Worm (Caenorhabditis elegans) whole organism, late embryonic: Measurements from ENCODE around the gene T19D12.10.

Experiments
- K02D7.2 ChIP-seq: sonication (generic microtip); optimal IDR thresholded peaks from 2 replicates; lab custom pipeline; 2017; ENCODE audit warnings: mild to moderate bottlenecking, missing genetic modification characterization, missing compliant biosample characterization
- K09A11.1 ChIP-seq: sonication (generic microtip); optimal IDR thresholded peaks from 2 replicates; lab custom pipeline; 2017; ENCODE audit warnings: antibody characterized with exemption, mild to moderate bottlenecking, missing genetic modification characterization, missing compliant biosample characterization; ENCODE audit not compliant: insufficient read depth
- T23F11.4 ChIP-seq: fragments of 200-800 bp; sonication (Bioruptor generic); optimal IDR thresholded peaks from 2 replicates; lab custom pipeline; 2018; ENCODE audit warnings: mild to moderate bottlenecking, missing genetic modification characterization, missing compliant biosample characterization
- Y22D7AL.16 ChIP-seq: sonication (generic microtip); optimal IDR thresholded peaks from 2 replicates; lab custom pipeline; 2016; ENCODE audit warnings: missing genetic modification characterization, missing compliant biosample characterization
- ceh-14 ChIP-seq: sonication (generic microtip); optimal IDR thresholded peaks from 2 replicates; lab custom pipeline; 2016; ENCODE audit warnings: missing genotype, missing genetic modification characterization, missing compliant biosample characterization
- ceh-19 ChIP-seq: fragments of 200-800 bp; sonication (Bioruptor generic); optimal IDR thresholded peaks from 2 replicates; lab custom pipeline; 2018; ENCODE audit warnings: mild to moderate bottlenecking, missing genetic modification characterization, missing compliant biosample characterization
- ceh-22 ChIP-seq: sonication (generic microtip); optimal IDR thresholded peaks from 2 replicates; lab custom pipeline; 2017; ENCODE audit warnings: missing biosample characterization, missing genetic modification characterization
- ceh-24 ChIP-seq: sonication (generic microtip); optimal IDR thresholded peaks from 2 replicates; lab custom pipeline; 2016; ENCODE audit warnings: mild to moderate bottlenecking, missing genetic modification characterization, missing compliant biosample characterization
- ceh-31 ChIP-seq: sonication (generic microtip); optimal IDR thresholded peaks from 2 replicates; lab custom pipeline; 2016; ENCODE audit warnings: missing genetic modification characterization, missing compliant biosample characterization
- ceh-34 ChIP-seq: sonication (generic microtip); optimal IDR thresholded peaks from 2 replicates; lab custom pipeline; 2016; ENCODE audit warnings: mild to moderate bottlenecking, missing genetic modification characterization, missing compliant biosample characterization
- ceh-48 ChIP-seq: sonication (generic microtip); optimal IDR thresholded peaks from 2 replicates; lab custom pipeline; 2016; ENCODE audit warnings: missing genetic modification characterization, inconsistent platforms, missing compliant biosample characterization
- elt-2 ChIP-seq: sonication (generic microtip); optimal IDR thresholded peaks from 2 replicates; lab custom pipeline; 2016; ENCODE audit warnings: missing genetic modification reagents, missing genetic modification characterization, missing compliant biosample characterization
- elt-4 ChIP-seq: sonication (generic microtip); optimal IDR thresholded peaks from 2 replicates; lab custom pipeline; 2016; ENCODE audit warnings: missing genetic modification characterization, missing compliant biosample characterization
- ets-4 ChIP-seq: sonication (generic microtip); optimal IDR thresholded peaks from 2 replicates; lab custom pipeline; 2016; ENCODE audit warnings: missing genetic modification characterization, missing compliant biosample characterization
- eyg-1 ChIP-seq: sonication (generic microtip); optimal IDR thresholded peaks from 2 replicates; lab custom pipeline; 2016; ENCODE audit warnings: missing genotype, missing genetic modification characterization, missing compliant biosample characterization
- fax-1 ChIP-seq: sonication (generic microtip); optimal IDR thresholded peaks from 2 replicates; lab custom pipeline; 2016; ENCODE audit warnings: missing genotype, missing genetic modification characterization, missing compliant biosample characterization
- fkh-10 ChIP-seq: fragments of 150-350 bp; optimal IDR thresholded peaks from 2 replicates; lab custom pipeline; 2014; ENCODE audit warnings: missing biosample characterization, missing genetic modification reagents, missing genetic modification characterization
- fkh-6 ChIP-seq: sonication (generic microtip); optimal IDR thresholded peaks from 2 replicates; lab custom pipeline; 2016; ENCODE audit warnings: missing genetic modification characterization, missing compliant biosample characterization
- gmeb-2 ChIP-seq: sonication (generic microtip); optimal IDR thresholded peaks from 2 replicates; lab custom pipeline; 2016; ENCODE audit warnings: missing genetic modification characterization, inconsistent platforms, missing compliant biosample characterization
- hlh-13 ChIP-seq: fragments of 200-800 bp; sonication (Bioruptor generic); optimal IDR thresholded peaks from 2 replicates; lab custom pipeline; 2018; ENCODE audit warnings: mild to moderate bottlenecking, missing genetic modification characterization, missing compliant biosample characterization
- hlh-30 ChIP-seq: sonication (generic microtip); optimal IDR thresholded peaks from 2 replicates; lab custom pipeline; 2017; ENCODE audit warnings: antibody characterized with exemption, missing genetic modification characterization, missing compliant biosample characterization; ENCODE audit not compliant: insufficient read depth
- hlh-6 ChIP-seq: sonication (generic microtip); optimal IDR thresholded peaks from 2 replicates; lab custom pipeline; 2016; ENCODE audit warnings: missing genotype, missing genetic modification characterization, missing compliant biosample characterization
- hlh-8 ChIP-seq: sonication (generic microtip); optimal IDR thresholded peaks from 2 replicates; lab custom pipeline; 2016; ENCODE audit warnings: missing genotype, missing genetic modification characterization, missing compliant biosample characterization
- mec-3 ChIP-seq: sonication (generic microtip); optimal IDR thresholded peaks from 2 replicates; lab custom pipeline; 2016; ENCODE audit warnings: borderline replicate concordance, missing genetic modification characterization, missing compliant biosample characterization
- nfya-1 ChIP-seq: sonication (generic microtip); optimal IDR thresholded peaks from 2 replicates; lab custom pipeline; 2017; ENCODE audit warnings: missing genetic modification characterization, mild to moderate bottlenecking, missing compliant biosample characterization, antibody characterized with exemption, moderate library complexity
- nhr-11 ChIP-seq: fragments of 150-350 bp; optimal IDR thresholded peaks from 2 replicates; lab custom pipeline; 2014; ENCODE audit warnings: missing biosample characterization, missing genetic modification characterization
- nhr-232 ChIP-seq: sonication (generic microtip); optimal IDR thresholded peaks from 2 replicates; lab custom pipeline; 2016; ENCODE audit warnings: missing genetic modification characterization, missing compliant biosample characterization
- pax-1 ChIP-seq: fragments of 150-350 bp; optimal IDR thresholded peaks from 2 replicates; lab custom pipeline; 2014; ENCODE audit warnings: missing biosample characterization, missing genetic modification characterization
- pqm-1 ChIP-seq: sonication (generic microtip); optimal IDR thresholded peaks from 2 replicates; lab custom pipeline; 2016; ENCODE audit warnings: missing genetic modification characterization, missing compliant biosample characterization
- pros-1 ChIP-seq: fragments of 150-350 bp; optimal IDR thresholded peaks from 2 replicates; lab custom pipeline; 2014; ENCODE audit warnings: missing biosample characterization, missing genetic modification reagents, missing genetic modification characterization
- ref-2 ChIP-seq: sonication (generic microtip); optimal IDR thresholded peaks from 2 replicates; lab custom pipeline; 2016; ENCODE audit warnings: missing genetic modification characterization, missing compliant biosample characterization
- rnt-1 ChIP-seq: sonication (generic microtip); optimal IDR thresholded peaks from 2 replicates; lab custom pipeline; 2016; ENCODE audit warnings: missing genetic modification characterization, missing compliant biosample characterization
- sdc-2 ChIP-seq: sonication (generic microtip); optimal IDR thresholded peaks from 2 replicates; lab custom pipeline; 2016; ENCODE audit warnings: missing genotype, missing genetic modification characterization, missing compliant biosample characterization
- sox-4 ChIP-seq: sonication (generic microtip); optimal IDR thresholded peaks from 2 replicates; lab custom pipeline; 2017; ENCODE audit warnings: mild to moderate bottlenecking, missing genetic modification characterization, inconsistent platforms, missing compliant biosample characterization
- tbx-7 ChIP-seq: sonication (generic microtip); optimal IDR thresholded peaks from 2 replicates; lab custom pipeline; 2016; ENCODE audit warnings: missing genotype, missing genetic modification characterization, missing compliant biosample characterization
- unc-3 ChIP-seq, 2 experiments: fragments of 200-800 bp in 1 of 2; sonication (Bioruptor generic) in 1 of 2; sonication (generic microtip) in 1 of 2; conservative IDR thresholded peaks in 1 of 2; optimal IDR thresholded peaks in 1 of 2; 2 replicates each; pipeline versions ENCODE4 v1.3.6 to Lab custom; 2016 to 2022; ENCODE audit warnings: missing compliant biosample characterization in 2 of 2, missing genetic modification characterization in 2 of 2, missing genetic modification reagents in 1 of 2
- unc-55 ChIP-seq: sonication (generic microtip); optimal IDR thresholded peaks from 2 replicates; lab custom pipeline; 2017; ENCODE audit warnings: missing biosample characterization, missing genetic modification reagents, missing genetic modification characterization
- zip-5 ChIP-seq: sonication (generic microtip); optimal IDR thresholded peaks from 2 replicates; lab custom pipeline; 2016; ENCODE audit warnings: missing genetic modification characterization, missing compliant biosample characterization
- ztf-16 ChIP-seq: sonication (generic microtip); optimal IDR thresholded peaks from 2 replicates; lab custom pipeline; 2017; ENCODE audit warnings: missing genetic modification characterization, missing compliant biosample characterization

T19D12.10 gene

DNA sequence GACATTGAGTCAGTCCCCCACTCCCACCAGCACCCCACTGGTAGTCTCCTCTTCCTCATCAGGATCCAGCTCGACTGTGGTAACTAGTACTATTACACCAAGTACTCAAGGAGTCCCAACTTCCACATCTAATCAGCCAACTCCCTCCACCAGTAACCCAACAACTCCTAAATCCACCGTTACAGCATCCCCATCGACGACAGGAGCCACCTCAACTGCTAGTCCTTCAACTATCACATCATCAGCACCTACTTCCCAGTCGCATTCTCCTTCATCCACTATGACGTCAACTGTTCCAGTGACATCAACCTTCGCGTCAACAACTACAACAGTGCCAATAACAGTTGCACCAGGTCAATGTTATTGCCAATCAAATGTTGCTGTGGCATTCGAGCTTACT is 9.8 kb upstream of the T19D12.10 start:
- TF ChIP-seq hlh-30 (tag; lab: Kevin White, UChicago) (no peak), mec-3 (tag; lab: Kevin White, UChicago) (no peak), elt-2 (tag; lab: Kevin White, UChicago) (no peak), fkh-10 (no peak), T23F11.4 (GFP tag; lab: Kevin White, UChicago) (no peak), pax-1 (tag; lab: Kevin White, UChicago) (no peak), eyg-1 (tag; lab: Kevin White, UChicago) (no peak), fkh-6 (tag; lab: Kevin White, UChicago) (no peak), nhr-232 (tag; lab: Kevin White, UChicago) (no peak), hlh-6 (tag; lab: Kevin White, UChicago) (no peak), K02D7.2 (no peak), ceh-31 (no peak), ceh-34 (tag; lab: Kevin White, UChicago) (no peak), unc-55 (GFP tag; lab: Kevin White, UChicago) (no peak), ceh-14 (tag; lab: Kevin White, UChicago) (no peak), ceh-22 (tag; lab: Kevin White, UChicago) (no peak), K09A11.1 (tag; lab: Kevin White, UChicago) (no peak), Y22D7AL.16 (tag; lab: Kevin White, UChicago) (no peak)

DNA sequence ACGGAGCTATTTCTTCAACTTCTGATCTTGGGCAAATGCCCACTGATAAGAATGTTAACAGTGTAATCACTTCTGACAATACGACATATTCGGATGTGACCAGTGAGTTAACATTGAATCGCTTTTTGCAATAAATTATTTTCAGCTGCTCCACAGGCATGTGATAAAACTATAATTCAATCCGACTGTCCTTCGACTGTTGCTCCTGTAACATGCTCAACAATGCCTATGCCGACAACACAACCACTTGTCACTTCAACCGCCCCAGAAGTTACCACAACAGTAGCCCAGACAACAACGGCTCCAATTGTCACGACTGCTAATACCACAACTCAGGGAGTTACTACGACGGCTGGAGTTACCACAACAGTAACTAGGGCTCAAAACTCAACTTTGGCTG is 8.9 kb upstream of the T19D12.10 start:
- TF ChIP-seq pqm-1 (tag; lab: Kevin White, UChicago) (no peak), elt-4 (no peak)

DNA sequence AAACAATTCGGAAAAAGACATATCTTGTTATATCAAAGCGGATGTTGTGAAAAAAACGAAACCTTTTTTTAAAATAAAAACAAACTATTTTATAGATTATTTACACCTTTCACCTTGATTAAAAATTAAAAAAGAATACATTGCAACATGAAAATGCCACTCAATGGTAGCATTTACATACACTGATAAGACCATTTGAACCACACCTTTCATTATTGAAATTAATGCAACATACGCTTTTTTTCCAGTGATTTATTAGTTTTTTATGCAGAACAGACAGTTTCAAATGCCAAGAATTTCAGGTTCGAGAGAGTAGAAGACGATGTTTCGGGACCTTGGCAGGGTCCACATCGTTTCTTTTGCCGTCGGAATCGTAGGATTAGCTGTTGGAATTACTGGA is 7.9 kb upstream of the T19D12.10 start, which contains the start of gene T19D12.1:
T19D12.1 (plus strand) TSS at position 301 of the 400 bp plus-strand sequence.
- no peak for TF ChIP-seq fkh-10
- TF ChIP-seq hlh-8 = no peak
- TF ChIP-seq rnt-1 (tag; lab: Kevin White, UChicago) = no peak
- TF ChIP-seq eyg-1 (tag; lab: Kevin White, UChicago) = no peak
- no peak for TF ChIP-seq ets-4 (tag; lab: Kevin White, UChicago)
- TF ChIP-seq nfya-1 = no peak
- no peak for TF ChIP-seq ceh-24 (tag; lab: Kevin White, UChicago)
- no peak for TF ChIP-seq ceh-14 (tag; lab: Kevin White, UChicago)
- TF ChIP-seq zip-5 (tag; lab: Kevin White, UChicago) = no peak
- no peak for TF ChIP-seq pax-1 (tag; lab: Kevin White, UChicago)
- TF ChIP-seq ceh-22 (tag; lab: Kevin White, UChicago) = no peak
- TF ChIP-seq ref-2 (tag; lab: Kevin White, UChicago) = no peak
- no peak for TF ChIP-seq hlh-6 (tag; lab: Kevin White, UChicago)
- TF ChIP-seq sox-4 (tag; lab: Kevin White, UChicago) = no peak
- TF ChIP-seq pqm-1 (tag; lab: Kevin White, UChicago) = no peak
- no peak for TF ChIP-seq ztf-16 (tag; lab: Kevin White, UChicago)
- no peak for TF ChIP-seq unc-3 (GFP tag; conservative IDR thresholded peaks at IDR 0.05; lab: Robert Waterston, UW)
- TF ChIP-seq unc-3 (tag; optimal IDR thresholded peaks at IDR 0.05; lab: Kevin White, UChicago) = no peak

DNA sequence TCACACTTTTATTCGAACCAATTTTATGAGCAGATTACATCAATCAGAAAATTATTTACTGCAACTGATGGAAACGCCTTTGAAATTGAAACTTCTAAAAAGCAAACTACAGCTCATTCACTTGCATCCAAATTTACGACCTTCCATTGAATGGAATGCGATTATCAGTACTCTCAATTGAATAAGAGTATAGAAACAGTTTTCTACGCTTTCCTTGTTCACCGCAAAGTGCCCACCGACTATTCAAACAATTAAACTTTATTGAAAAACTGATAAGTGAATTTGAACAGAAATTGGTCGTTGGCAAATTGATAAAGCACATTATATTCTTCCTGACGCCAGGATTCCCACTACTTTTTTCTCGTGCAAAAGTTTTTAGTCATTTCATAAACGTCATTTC is 7.2 kb upstream of the T19D12.10 start:
- TF ChIP-seq ref-2 (tag; lab: Kevin White, UChicago) = no peak
- TF ChIP-seq pax-1 (tag; lab: Kevin White, UChicago) = no peak
- TF ChIP-seq sdc-2 = no peak
- TF ChIP-seq zip-5 (tag; lab: Kevin White, UChicago) = no peak
- TF ChIP-seq fax-1 (tag; lab: Kevin White, UChicago) = no peak
- no peak for TF ChIP-seq nhr-11
- TF ChIP-seq ceh-19 (GFP tag; lab: Kevin White, UChicago) = no peak
- TF ChIP-seq pros-1 (tag; lab: Kevin White, UChicago) = no peak
- TF ChIP-seq gmeb-2 = no peak
- TF ChIP-seq ceh-31 = no peak
- TF ChIP-seq hlh-13 (GFP tag; lab: Kevin White, UChicago) = no peak
- no peak for TF ChIP-seq ceh-14 (tag; lab: Kevin White, UChicago)
- no peak for TF ChIP-seq eyg-1 (tag; lab: Kevin White, UChicago)
- no peak for TF ChIP-seq tbx-7 (tag; lab: Kevin White, UChicago)
- TF ChIP-seq ceh-48 (tag; lab: Kevin White, UChicago) = no peak
- TF ChIP-seq nfya-1 = no peak
